Worm (Caenorhabditis elegans) whole organism, mixed stage, embryonic: ENCODE results near the gene F13A7.7.

Source experiments
- M03D4.4 ChIP-seq: sonication (generic microtip); optimal IDR thresholded peaks from 2 replicates; lab custom pipeline; 2017; ENCODE audit warnings: mild to moderate bottlenecking, missing genetic modification characterization, missing compliant biosample characterization
- ceh-43 ChIP-seq: fragments of 200-800 bp; sonication (Bioruptor generic); optimal IDR thresholded peaks from 2 replicates; lab custom pipeline; 2018; ENCODE audit warnings: mild to moderate bottlenecking, missing genetic modification characterization, moderate library complexity, missing compliant biosample characterization
- lin-13 ChIP-seq: fragments of 150-350 bp; optimal IDR thresholded peaks from 2 replicates; lab custom pipeline; 2014; ENCODE audit warnings: missing biosample characterization, missing genetic modification characterization
- pha-4 ChIP-seq: fragments of 150-350 bp; optimal IDR thresholded peaks from 2 replicates; lab custom pipeline; 2018; ENCODE audit warnings: missing biosample characterization, missing genetic modification reagents, missing genetic modification characterization

ce11 chrV:16424428-16424827, 40.8 kb upstream of the F13A7.7 start, which contains the start of gene srw-29:
- TF ChIP-seq M03D4.4 (tag; lab: Kevin White, UChicago) (no peak), lin-13 (tag; lab: Kevin White, UChicago) (no peak), ceh-43 (GFP tag; lab: Kevin White, UChicago) (no peak), pha-4 (tag; lab: Kevin White, UChicago) (no peak)
